Worm (Caenorhabditis elegans) whole organism, mixed stage, embryonic: ENCODE results near the gene T23G4.2.
A peak's percentile ranks its signal among the peaks of the same experiment; 100 is the strongest.

Source experiments
- M03D4.4 ChIP-seq: sonication (generic microtip); optimal IDR thresholded peaks from 2 replicates; lab custom pipeline; 2017; ENCODE audit warnings: mild to moderate bottlenecking, missing genetic modification characterization, missing compliant biosample characterization
- bed-3 ChIP-seq: fragments of 200-800 bp; sonication (Bioruptor generic); optimal IDR thresholded peaks from 3 replicates; lab custom pipeline; 2018; ENCODE audit warnings: mild to moderate bottlenecking, missing genetic modification characterization, moderate library complexity, missing compliant biosample characterization
- ceh-43 ChIP-seq: fragments of 200-800 bp; sonication (Bioruptor generic); optimal IDR thresholded peaks from 2 replicates; lab custom pipeline; 2018; ENCODE audit warnings: mild to moderate bottlenecking, missing genetic modification characterization, moderate library complexity, missing compliant biosample characterization
- ceh-83 ChIP-seq: fragments of 200-800 bp; sonication (Bioruptor generic); optimal IDR thresholded peaks from 2 replicates; lab custom pipeline; 2018; ENCODE audit warnings: mild to moderate bottlenecking, missing genetic modification characterization, missing compliant biosample characterization
- ces-1 ChIP-seq: fragments of 150-350 bp; optimal IDR thresholded peaks from 2 replicates; lab custom pipeline; 2014; ENCODE audit warnings: missing biosample characterization, missing genetic modification reagents, missing genetic modification characterization
- cnd-1 ChIP-seq: fragments of 200-800 bp; sonication (Bioruptor generic); optimal IDR thresholded peaks from 2 replicates; lab custom pipeline; 2018; ENCODE audit warnings: mild to moderate bottlenecking, missing genetic modification characterization, missing compliant biosample characterization
- drap-1 ChIP-seq: fragments of 200-800 bp; sonication (Bioruptor generic); optimal IDR thresholded peaks from 3 replicates; lab custom pipeline; 2018; ENCODE audit warnings: mild to moderate bottlenecking, missing genetic modification characterization, missing compliant biosample characterization
- elt-1 ChIP-seq: sonication (generic microtip); optimal IDR thresholded peaks from 2 replicates; lab custom pipeline; 2017; ENCODE audit warnings: missing genetic modification characterization, mild to moderate bottlenecking, missing compliant biosample characterization, antibody characterized with exemption, moderate library complexity, borderline replicate concordance; ENCODE audit not compliant: insufficient read depth
- elt-3 ChIP-seq: fragments of 150-350 bp; optimal IDR thresholded peaks from 2 replicates; lab custom pipeline; 2014; ENCODE audit warnings: missing biosample characterization, missing genetic modification characterization
- flh-1 ChIP-seq: fragments of 200-800 bp; sonication (Bioruptor generic); optimal IDR thresholded peaks from 2 replicates; lab custom pipeline; 2018; ENCODE audit warnings: mild to moderate bottlenecking, missing genetic modification characterization, moderate library complexity, missing compliant biosample characterization
- hlh-1 ChIP-seq: fragments of 150-350 bp; optimal IDR thresholded peaks from 2 replicates; lab custom pipeline; 2014; ENCODE audit warnings: missing biosample characterization, missing genetic modification reagents, missing genetic modification characterization
- lin-13 ChIP-seq: fragments of 150-350 bp; optimal IDR thresholded peaks from 2 replicates; lab custom pipeline; 2014; ENCODE audit warnings: missing biosample characterization, missing genetic modification characterization
- lsy-2 ChIP-seq: fragments of 150-350 bp; optimal IDR thresholded peaks from 2 replicates; lab custom pipeline; 2014; ENCODE audit warnings: missing biosample characterization, missing genetic modification characterization
- mab-5 ChIP-seq: fragments of 150-350 bp; optimal IDR thresholded peaks from 2 replicates; lab custom pipeline; 2014; ENCODE audit warnings: missing biosample characterization, missing genetic modification characterization
- mep-1 ChIP-seq: fragments of 150-350 bp; optimal IDR thresholded peaks from 2 replicates; lab custom pipeline; 2017; ENCODE audit warnings: missing biosample characterization, missing genetic modification reagents, missing genetic modification characterization, inconsistent platforms
- mls-2 ChIP-seq: sonication (generic microtip); optimal IDR thresholded peaks from 2 replicates; lab custom pipeline; 2016; ENCODE audit warnings: mild to moderate bottlenecking, missing genetic modification characterization, moderate library complexity, missing compliant biosample characterization
- nhr-2 ChIP-seq: fragments of 150-350 bp; optimal IDR thresholded peaks from 2 replicates; lab custom pipeline; 2014; ENCODE audit warnings: missing biosample characterization, missing genetic modification characterization
- nhr-237 ChIP-seq: fragments of 150-350 bp; optimal IDR thresholded peaks from 2 replicates; lab custom pipeline; 2014; ENCODE audit warnings: missing biosample characterization, missing genetic modification characterization
- nhr-28 ChIP-seq: fragments of 150-350 bp; optimal IDR thresholded peaks from 2 replicates; lab custom pipeline; 2014; ENCODE audit warnings: missing biosample characterization, missing genetic modification characterization
- nhr-76 ChIP-seq: sonication (generic microtip); optimal IDR thresholded peaks from 2 replicates; lab custom pipeline; 2017; ENCODE audit warnings: missing biosample characterization, missing genetic modification characterization
- pha-4 ChIP-seq: fragments of 150-350 bp; optimal IDR thresholded peaks from 2 replicates; lab custom pipeline; 2018; ENCODE audit warnings: missing biosample characterization, missing genetic modification reagents, missing genetic modification characterization
- sem-2 ChIP-seq: fragments of 200-800 bp; sonication (Bioruptor generic); optimal IDR thresholded peaks from 2 replicates; lab custom pipeline; 2018; ENCODE audit warnings: mild to moderate bottlenecking, missing genetic modification characterization, missing compliant biosample characterization
- snpc-4 ChIP-seq: fragments of 150-350 bp; optimal IDR thresholded peaks from 2 replicates; lab custom pipeline; 2014; ENCODE audit warnings: missing biosample characterization, missing genetic modification characterization
- sptf-1 ChIP-seq: sonication (generic microtip); optimal IDR thresholded peaks from 2 replicates; lab custom pipeline; 2017; ENCODE audit warnings: mild to moderate bottlenecking, missing genetic modification characterization, moderate library complexity, missing compliant biosample characterization
- tbx-8 ChIP-seq: fragments of 200-800 bp; sonication (Bioruptor generic); optimal IDR thresholded peaks from 2 replicates; lab custom pipeline; 2018; ENCODE audit warnings: mild to moderate bottlenecking, missing genetic modification characterization, moderate library complexity, missing compliant biosample characterization
- unc-120 ChIP-seq: sonication (generic microtip); optimal IDR thresholded peaks from 2 replicates; lab custom pipeline; 2017; ENCODE audit warnings: missing genetic modification characterization, missing compliant biosample characterization; ENCODE audit not compliant: poor library complexity, severe bottlenecking
- unc-39 ChIP-seq: fragments of 150-350 bp; optimal IDR thresholded peaks from 2 replicates; lab custom pipeline; 2014; ENCODE audit warnings: missing biosample characterization, missing genetic modification characterization
- unc-62 ChIP-seq: fragments of 150-350 bp; optimal IDR thresholded peaks from 2 replicates; lab custom pipeline; 2014; ENCODE audit warnings: missing biosample characterization, missing genetic modification reagents, missing genetic modification characterization

Gene T23G4.2

ce11 chrIV:13682733-13683132 is 6.6 kb downstream of the T23G4.2 start:
- no peak for TF ChIP-seq sem-2 (GFP tag; lab: Kevin White, UChicago)
- TF ChIP-seq mep-1 (tag; lab: Kevin White, UChicago), result no peak
- TF ChIP-seq drap-1 (GFP tag; lab: Kevin White, UChicago), result no peak
- TF ChIP-seq flh-1 (GFP tag; lab: Kevin White, UChicago), result no peak
- peak; percentile 57 for TF ChIP-seq mab-5 (tag; lab: Kevin White, UChicago)
- no peak for TF ChIP-seq hlh-1 (tag; lab: Kevin White, UChicago)
- TF ChIP-seq elt-3, result peak; percentile 78
- TF ChIP-seq lin-13 (tag; lab: Kevin White, UChicago), result no peak
- no peak for TF ChIP-seq bed-3 (GFP tag; lab: Kevin White, UChicago)
- peak; percentile 94 for TF ChIP-seq unc-62 (GFP tag; lab: Kevin White, UChicago)
- no peak for TF ChIP-seq ceh-83 (GFP tag; lab: Kevin White, UChicago)
- TF ChIP-seq unc-39 (tag; lab: Kevin White, UChicago), result no peak
- no peak for TF ChIP-seq M03D4.4 (tag; lab: Kevin White, UChicago)
- no peak for TF ChIP-seq nhr-28 (tag; lab: Kevin White, UChicago)
- no peak for TF ChIP-seq cnd-1
- no peak for TF ChIP-seq snpc-4 (tag; lab: Kevin White, UChicago)
- TF ChIP-seq, all 35 proteins: peak for 3

- TF ChIP-seq nhr-2 (no peak), snpc-4 (tag; lab: Kevin White, UChicago) (no peak), ceh-43 (GFP tag; lab: Kevin White, UChicago) (no peak), cnd-1 (no peak), drap-1 (GFP tag; lab: Kevin White, UChicago) (no peak), mls-2 (tag; lab: Kevin White, UChicago) (no peak)
- TF ChIP-seq, all 35 proteins: peak for 0
Measured at ce11 chrIV:13679495-13679894, 9.9 kb downstream of the T23G4.2 start.

DNA sequence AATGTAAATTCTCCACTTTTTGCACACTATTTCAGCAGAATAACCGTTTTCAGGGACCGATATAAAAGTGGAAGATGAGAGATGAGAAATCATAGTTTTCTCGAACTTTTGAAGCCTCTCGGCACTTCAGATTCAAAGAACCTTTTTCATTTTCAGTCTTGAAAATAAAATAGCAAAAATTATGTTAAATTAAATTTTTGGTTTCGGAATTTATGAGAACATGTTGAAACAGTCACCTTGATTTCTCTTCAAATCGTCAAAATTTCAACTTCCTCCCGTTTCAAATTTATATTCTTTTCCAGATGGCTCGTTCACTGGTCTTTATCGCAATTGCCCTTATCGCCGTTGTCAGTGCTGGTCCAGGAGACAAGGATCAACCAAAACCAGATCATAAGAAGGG is 10.7 kb downstream of the T23G4.2 start, which contains the start of gene srlf-26:
srlf-26 (plus strand) TSS at position 301 of the 400 bp plus-strand sequence.
- TF ChIP-seq mls-2 (tag; lab: Kevin White, UChicago) (no peak), unc-62 (GFP tag; lab: Kevin White, UChicago) (no peak), pha-4 (tag; lab: Kevin White, UChicago) (no peak), nhr-2 (no peak), drap-1 (GFP tag; lab: Kevin White, UChicago) (no peak), flh-1 (GFP tag; lab: Kevin White, UChicago) (no peak), nhr-237 (tag; lab: Kevin White, UChicago) (no peak)

DNA sequence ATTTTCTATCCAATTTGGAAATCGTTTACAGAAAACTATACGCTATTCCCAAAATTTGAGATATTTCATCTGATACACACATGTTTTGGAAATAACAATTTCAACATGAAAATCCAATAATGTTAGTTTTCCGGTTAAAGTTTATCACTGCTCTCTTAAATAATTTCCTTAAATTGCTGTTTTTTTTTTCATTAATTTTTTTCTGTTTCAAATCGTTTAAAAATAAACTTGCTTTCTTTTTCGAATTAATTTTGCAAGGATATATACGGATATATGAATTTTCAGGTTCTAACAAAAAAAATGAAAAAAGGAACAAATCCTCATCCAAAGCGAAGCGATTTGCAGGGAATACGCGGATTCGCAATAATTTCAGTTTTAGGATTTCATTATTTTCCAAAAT is 15.9 kb downstream of the T23G4.2 start, which contains the start of gene oac-48:
oac-48 (plus strand) TSS at position 301 of the 400 bp plus-strand sequence.
- TF ChIP-seq mab-5 (tag; lab: Kevin White, UChicago) (no peak), mep-1 (tag; lab: Kevin White, UChicago) (no peak), sptf-1 (tag; lab: Kevin White, UChicago) (no peak), ceh-83 (GFP tag; lab: Kevin White, UChicago) (no peak), pha-4 (tag; lab: Kevin White, UChicago) (no peak), hlh-1 (tag; lab: Kevin White, UChicago) (no peak), snpc-4 (tag; lab: Kevin White, UChicago) (no peak), tbx-8 (no peak), nhr-2 (no peak), nhr-76 (no peak), unc-39 (tag; lab: Kevin White, UChicago) (no peak), bed-3 (GFP tag; lab: Kevin White, UChicago) (no peak), flh-1 (GFP tag; lab: Kevin White, UChicago) (no peak), unc-62 (GFP tag; lab: Kevin White, UChicago) (no peak), lsy-2 (tag; lab: Kevin White, UChicago) (no peak), ces-1 (GFP tag; lab: Kevin White, UChicago) (no peak), elt-1 (tag; lab: Kevin White, UChicago) (no peak)
- TF ChIP-seq, all 35 proteins: peak for 0

DNA sequence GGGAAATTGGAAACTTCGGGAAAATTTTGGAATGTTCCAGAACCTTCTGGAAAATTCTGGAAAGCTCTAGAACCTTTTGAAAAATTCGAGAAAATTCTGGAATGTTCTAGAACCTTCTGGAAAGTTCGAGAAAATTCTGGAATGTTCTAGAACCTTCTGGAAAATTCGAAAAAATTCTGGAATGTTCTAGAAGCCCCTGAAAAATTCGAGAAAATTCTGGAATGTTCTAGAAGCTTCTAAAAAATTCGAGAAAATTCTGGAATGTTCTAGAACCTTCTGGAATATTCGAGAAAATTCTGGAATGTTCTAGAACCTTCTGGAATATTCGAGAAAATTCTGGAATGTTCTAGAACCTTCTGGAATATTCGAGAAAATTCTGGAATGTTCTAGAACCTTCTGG is 21.4 kb downstream of the T23G4.2 start:
- TF ChIP-seq ceh-83 (GFP tag; lab: Kevin White, UChicago), result peak; percentile 61

DNA sequence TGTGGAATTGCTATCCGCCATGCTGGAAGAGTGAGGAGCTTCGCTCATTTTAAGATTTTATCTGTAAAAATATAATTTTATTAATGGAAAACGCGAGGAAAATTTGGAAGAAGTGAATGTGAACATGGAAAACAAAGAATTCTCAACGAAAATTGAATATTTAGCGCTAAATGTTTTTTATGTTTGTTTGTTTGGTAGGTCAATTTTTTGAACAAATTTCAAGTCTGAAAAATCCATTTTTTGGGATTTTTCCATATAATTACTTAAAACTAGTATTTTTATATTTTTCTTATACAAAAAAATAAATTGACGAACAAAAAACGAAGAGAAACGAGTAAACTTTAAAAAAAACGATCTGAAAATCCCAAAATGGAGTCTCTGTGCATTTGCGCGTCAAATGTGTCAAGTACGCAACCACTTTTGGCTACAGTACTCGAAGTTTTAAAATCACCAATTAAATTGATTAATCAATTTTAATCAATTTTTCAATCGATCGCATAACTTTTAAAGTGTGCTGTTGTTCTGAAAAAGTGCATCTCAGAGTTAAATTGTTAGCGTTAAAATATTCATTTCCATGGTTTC is 22.4 kb downstream of the T23G4.2 start, which contains the start of gene fbxa-215:
fbxa-215 (minus strand) TSS at position 61 of the 582 bp plus-strand sequence.
- no peak for TF ChIP-seq mls-2 (tag; lab: Kevin White, UChicago)
- TF ChIP-seq unc-120 (tag; lab: Kevin White, UChicago), result no peak
